Fruit fly (Drosophila melanogaster) whole organism, prepupa: ENCODE results near the gene Cpr76Bc.

Source experiments
- Blimp-1 ChIP-seq: fragments of 200-800 bp; sonication (Bioruptor generic); optimal IDR thresholded peaks from 3 replicates; lab custom pipeline; 2017; ENCODE audit warnings: missing biosample characterization, missing genetic modification characterization, mild to moderate bottlenecking, moderate library complexity, missing genetic modification reagents
- CG10631 ChIP-seq: fragments of 200-800 bp; sonication (Bioruptor generic); optimal IDR thresholded peaks from 2 replicates; lab custom pipeline; 2016; ENCODE audit warnings: missing biosample characterization, missing genetic modification characterization
- CG11902 ChIP-seq: fragments of 200-800 bp; sonication (Bioruptor generic); optimal IDR thresholded peaks from 3 replicates; lab custom pipeline; 2016; ENCODE audit warnings: missing biosample characterization, missing genetic modification characterization
- CG1621 ChIP-seq: fragments of 200-800 bp; sonication (Bioruptor generic); optimal IDR thresholded peaks from 3 replicates; lab custom pipeline; 2018; ENCODE audit warnings: missing biosample characterization, mild to moderate bottlenecking, missing genetic modification characterization
- CG16779 ChIP-seq: fragments of 200-800 bp; sonication (Bioruptor generic); optimal IDR thresholded peaks from 3 replicates; lab custom pipeline; 2017; ENCODE audit warnings: missing biosample characterization, mild to moderate bottlenecking, missing genetic modification characterization
- CG31627 ChIP-seq: fragments of 200-800 bp; sonication (Bioruptor generic); optimal IDR thresholded peaks from 3 replicates; lab custom pipeline; 2016; ENCODE audit warnings: missing biosample characterization, missing genetic modification characterization
- CG32006 ChIP-seq: fragments of 200-800 bp; sonication (Bioruptor generic); optimal IDR thresholded peaks from 3 replicates; lab custom pipeline; 2017; ENCODE audit warnings: missing biosample characterization, mild to moderate bottlenecking, missing genetic modification characterization
- CG6163 ChIP-seq: fragments of 200-800 bp; sonication (Bioruptor generic); IDR thresholded peaks from 3 replicates; pipeline ENCODE4 v1.3.6; 2022; ENCODE audit warnings: missing biosample characterization, missing genetic modification characterization
- CG6808 ChIP-seq: fragments of 200-800 bp; sonication (Bioruptor generic); optimal IDR thresholded peaks from 3 replicates; lab custom pipeline; 2017; ENCODE audit warnings: missing biosample characterization, missing genetic modification characterization, mild to moderate bottlenecking, moderate library complexity, missing genetic modification reagents
- CG7368 ChIP-seq: fragments of 200-800 bp; sonication (Bioruptor generic); optimal IDR thresholded peaks from 3 replicates; lab custom pipeline; 2016; ENCODE audit warnings: missing biosample characterization, missing genetic modification characterization
- CG8319 ChIP-seq: fragments of 200-800 bp; sonication (Bioruptor generic); optimal IDR thresholded peaks from 3 replicates; lab custom pipeline; 2016; ENCODE audit warnings: missing biosample characterization, missing genetic modification characterization
- Eip75B ChIP-seq: fragments of 200-800 bp; sonication (Bioruptor generic); optimal IDR thresholded peaks from 3 replicates; lab custom pipeline; 2016; ENCODE audit warnings: missing biosample characterization, missing genetic modification characterization
- Eip93F ChIP-seq: fragments of 200-800 bp; sonication (Bioruptor generic); optimal IDR thresholded peaks from 2 replicates; lab custom pipeline; 2016; ENCODE audit warnings: missing biosample characterization, mild to moderate bottlenecking, missing genetic modification characterization
- Gug ChIP-seq: fragments of 200-800 bp; sonication (Bioruptor generic); IDR thresholded peaks from 2 replicates; pipeline ENCODE4 v1.3.6; 2022; ENCODE audit warnings: missing biosample characterization, missing genetic modification characterization
- Hr38 ChIP-seq: sonication (Bioruptor generic); optimal IDR thresholded peaks from 2 replicates; lab custom pipeline; 2016; ENCODE audit warnings: missing biosample characterization, missing genetic modification characterization
- Hr4 ChIP-seq: fragments of 200-800 bp; sonication (Bioruptor generic); optimal IDR thresholded peaks from 3 replicates; lab custom pipeline; 2016; ENCODE audit warnings: missing biosample characterization, missing genetic modification characterization
- Smox ChIP-seq: fragments of 200-800 bp; sonication (Bioruptor generic); optimal IDR thresholded peaks from 3 replicates; lab custom pipeline; 2016; ENCODE audit warnings: missing biosample characterization, missing genetic modification characterization
- Sox102F ChIP-seq: fragments of 200-800 bp; sonication (Bioruptor generic); optimal IDR thresholded peaks from 2 replicates; lab custom pipeline; 2016; ENCODE audit warnings: missing biosample characterization, mild to moderate bottlenecking, missing genetic modification characterization
- Sox15 ChIP-seq: fragments of 200-800 bp; sonication (Bioruptor generic); optimal IDR thresholded peaks from 3 replicates; lab custom pipeline; 2016; ENCODE audit warnings: missing biosample characterization, missing genetic modification characterization
- acj6 ChIP-seq: fragments of 200-800 bp; sonication (Bioruptor generic); optimal IDR thresholded peaks from 3 replicates; lab custom pipeline; 2016; ENCODE audit warnings: missing biosample characterization, missing genetic modification characterization
- cyc ChIP-seq: fragments of 200-800 bp; sonication (Bioruptor generic); optimal IDR thresholded peaks from 3 replicates; lab custom pipeline; 2016; ENCODE audit warnings: missing biosample characterization, missing genetic modification characterization
- dsx ChIP-seq: fragments of 200-800 bp; optimal IDR thresholded peaks from 3 replicates; lab custom pipeline; 2019; ENCODE audit warnings: missing biosample characterization, mild to moderate bottlenecking, missing genetic modification characterization, moderate library complexity; ENCODE audit not compliant: poor library complexity, severe bottlenecking
- eg ChIP-seq: fragments of 200-800 bp; sonication (Bioruptor generic); IDR thresholded peaks from 3 replicates; pipeline ENCODE4 v1.3.6; 2022; ENCODE audit warnings: missing biosample characterization, missing genetic modification characterization
- fd59A ChIP-seq: fragments of 200-800 bp; sonication (Bioruptor generic); optimal IDR thresholded peaks from 2 replicates; lab custom pipeline; 2017; ENCODE audit warnings: missing biosample characterization, mild to moderate bottlenecking, missing genetic modification characterization, missing genetic modification reagents
- fkh ChIP-seq: fragments of 200-800 bp; sonication (Bioruptor generic); optimal IDR thresholded peaks from 3 replicates; lab custom pipeline; 2017; ENCODE audit warnings: missing biosample characterization, mild to moderate bottlenecking, missing genetic modification characterization, moderate library complexity
- lz ChIP-seq: fragments of 200-800 bp; sonication (Bioruptor generic); optimal IDR thresholded peaks from 3 replicates; lab custom pipeline; 2016; ENCODE audit warnings: missing biosample characterization, missing genetic modification characterization
- net ChIP-seq: fragments of 200-800 bp; sonication (Bioruptor generic); optimal IDR thresholded peaks from 3 replicates; lab custom pipeline; 2016; ENCODE audit warnings: missing biosample characterization, missing genetic modification characterization
- pdm3 ChIP-seq: fragments of 200-800 bp; sonication (Bioruptor generic); optimal IDR thresholded peaks from 3 replicates; lab custom pipeline; 2016; ENCODE audit warnings: missing biosample characterization, missing genetic modification characterization
- spab ChIP-seq: fragments of 200-800 bp; sonication (Bioruptor generic); optimal IDR thresholded peaks from 2 replicates; lab custom pipeline; 2017; ENCODE audit warnings: missing biosample characterization, mild to moderate bottlenecking, missing genetic modification characterization, missing genetic modification reagents
- ss ChIP-seq, 2 experiments: fragments of 200-800 bp; sonication (Bioruptor generic); optimal IDR thresholded peaks; 2 replicates in 1 of 2; 3 replicates in 1 of 2; lab custom pipeline; 2017 to 2018; ENCODE audit warnings: mild to moderate bottlenecking in 2 of 2, missing biosample characterization in 2 of 2, missing genetic modification characterization in 2 of 2, moderate library complexity in 1 of 2
- topi ChIP-seq: fragments of 200-800 bp; sonication (Bioruptor generic); optimal IDR thresholded peaks from 3 replicates; lab custom pipeline; 2016; ENCODE audit warnings: missing biosample characterization, missing genetic modification characterization

The Cpr76Bc gene

DNA sequence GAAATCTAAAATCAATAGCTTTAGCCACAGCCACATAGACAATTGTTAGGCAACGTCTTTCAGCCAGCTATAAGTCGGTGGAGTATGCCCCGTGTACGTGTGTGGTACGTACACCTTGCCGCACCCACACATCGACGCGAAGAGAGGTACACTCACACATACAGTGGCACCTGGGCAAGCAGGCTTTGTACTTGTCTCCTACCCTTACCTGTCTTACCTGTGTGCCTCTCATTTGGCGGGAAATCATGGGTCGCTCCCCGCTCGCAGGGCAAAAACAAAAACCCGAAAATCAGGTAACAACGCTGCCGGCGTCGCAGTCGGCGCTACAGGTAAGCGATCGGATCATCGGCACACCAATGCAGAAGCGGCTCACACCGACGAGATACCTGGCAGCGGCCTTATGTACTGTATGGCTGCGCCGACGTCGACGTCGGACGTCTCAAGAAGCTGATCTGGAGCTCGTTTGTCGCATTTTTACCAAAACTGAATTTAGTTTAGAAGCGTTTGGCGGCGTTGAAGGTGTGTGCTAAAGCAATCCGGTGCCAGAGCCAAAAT, 41.5 kb downstream of the Cpr76Bc start (continued):
- TF ChIP-seq CG1621 (tag; lab: Kevin White, UChicago) (no peak), CG31627 (no peak)

DNA sequence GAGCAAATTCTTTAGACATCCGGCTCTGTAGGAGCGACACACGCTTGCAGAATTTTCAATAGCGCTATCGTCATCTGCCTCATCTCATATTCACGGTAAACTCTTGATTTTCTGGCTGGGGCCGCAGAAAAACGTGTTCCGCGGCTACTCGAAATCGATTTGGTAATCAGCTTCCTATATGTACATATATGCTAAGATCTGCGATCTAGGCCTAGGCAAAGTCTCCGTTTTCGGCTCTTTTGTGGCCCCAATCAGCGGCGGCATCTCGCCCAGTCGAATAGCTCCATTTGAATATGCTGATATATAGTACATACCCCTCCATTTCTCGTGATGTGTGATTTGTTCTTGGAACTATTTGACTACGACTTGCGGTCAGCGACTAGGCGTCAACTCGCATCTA, 42.3 kb downstream of the Cpr76Bc start:
- TF ChIP-seq CG7368 (GFP tag; lab: Kevin White, UChicago) (no peak), spab (GFP tag; lab: Kevin White, UChicago) (no peak)

DNA sequence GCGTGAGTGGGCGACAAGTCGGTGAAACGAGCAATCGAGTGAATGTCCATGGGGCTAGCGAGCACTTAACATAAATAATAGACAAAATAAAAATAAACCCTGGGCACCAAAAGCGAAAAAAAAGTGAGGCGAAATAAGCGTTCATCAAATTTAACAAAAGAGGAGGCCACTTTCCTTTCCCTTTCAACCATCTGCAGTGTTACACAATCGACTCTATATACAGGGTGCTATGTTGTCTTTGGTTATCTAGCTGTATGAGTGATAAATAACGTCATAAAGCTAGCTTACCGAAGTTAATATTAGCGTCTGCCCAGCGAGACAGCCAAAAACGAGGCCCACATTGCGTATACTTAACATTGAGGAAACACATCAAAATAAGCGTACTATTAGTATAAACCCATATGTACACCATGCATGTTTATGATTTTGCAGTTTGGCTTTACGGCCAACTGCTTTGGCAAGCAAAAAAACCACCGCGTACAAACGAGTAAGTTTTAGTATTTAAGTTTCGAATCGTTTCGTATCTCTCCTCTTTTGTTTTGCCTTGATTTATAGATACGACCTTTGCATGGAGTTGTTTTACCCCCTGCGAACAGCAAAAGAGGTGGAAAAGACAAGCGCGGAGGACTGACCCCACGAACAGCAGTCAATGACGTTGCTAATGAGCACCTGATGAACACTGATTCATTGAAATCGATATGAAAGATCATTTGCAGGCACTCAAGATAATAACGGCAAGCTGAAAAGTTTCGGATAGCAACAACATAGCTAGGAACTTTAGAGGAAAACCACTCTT, 44.4 kb downstream of the Cpr76Bc start:
- TF ChIP-seq Hr38 (GFP tag; lab: Kevin White, UChicago) (no peak), Sox15 (GFP tag; lab: Kevin White, UChicago) (no peak), dsx (GFP tag; lab: Kevin White, UChicago) (no peak), CG8319 (GFP tag; lab: Kevin White, UChicago) (no peak), Eip93F (no peak), Eip75B (GFP tag; lab: Kevin White, UChicago) (no peak), topi (GFP tag; lab: Kevin White, UChicago) (no peak), pdm3 (GFP tag; lab: Kevin White, UChicago) (no peak), CG31627 (no peak), Hr4 (no peak), fd59A (GFP tag; lab: Kevin White, UChicago) (no peak), cyc (GFP tag; lab: Kevin White, UChicago) (no peak), CG7368 (GFP tag; lab: Kevin White, UChicago) (no peak), net (GFP tag; lab: Kevin White, UChicago) (no peak), acj6 (GFP tag; lab: Kevin White, UChicago) (no peak), CG6163 (no peak), fkh (GFP tag; lab: Kevin White, UChicago) (no peak)

DNA sequence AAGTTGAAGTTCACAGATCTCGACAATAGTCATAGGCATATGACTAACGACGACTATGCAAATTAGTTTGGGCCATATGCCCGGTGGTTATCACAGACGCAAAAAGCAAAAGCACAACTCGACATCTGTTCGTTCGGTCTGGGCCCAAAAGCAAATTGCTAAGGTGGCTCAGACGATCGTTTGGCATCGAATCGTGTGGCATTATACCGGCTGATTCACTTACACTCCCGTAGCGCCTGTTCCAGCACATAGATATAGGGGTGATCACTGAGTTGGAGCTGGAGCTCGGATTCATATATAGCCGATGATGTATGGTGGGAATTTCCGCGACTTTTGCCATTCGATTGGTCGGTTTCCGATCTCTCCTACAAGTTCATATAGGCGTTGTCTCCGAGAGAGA, 45.4 kb downstream of the Cpr76Bc start:
- TF ChIP-seq spab (GFP tag; lab: Kevin White, UChicago) (no peak), pdm3 (GFP tag; lab: Kevin White, UChicago) (no peak), Eip93F (no peak), Smox (no peak), Hr38 (GFP tag; lab: Kevin White, UChicago) (no peak), Gug (no peak), CG11902 (GFP tag; lab: Kevin White, UChicago) (no peak), CG31627 (no peak), CG16779 (no peak), Sox102F (no peak), CG32006 (GFP tag; lab: Kevin White, UChicago) (no peak)

DNA sequence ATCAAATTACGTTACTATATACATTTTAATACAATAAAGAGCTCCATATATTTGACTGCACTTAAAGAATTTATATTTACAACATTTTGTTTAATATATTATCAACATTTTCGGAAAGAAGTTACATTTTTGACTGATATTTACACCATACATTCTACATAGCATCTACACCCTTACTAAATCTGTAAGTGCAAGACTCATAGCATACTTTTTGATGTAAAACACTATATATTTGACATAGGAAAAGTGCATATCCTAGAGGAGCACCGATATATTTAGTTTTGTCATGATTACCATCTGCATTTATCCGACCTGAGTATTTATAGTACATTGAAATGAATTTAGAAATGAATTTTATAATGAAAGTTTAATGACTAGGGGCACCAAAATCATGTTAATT, 48.3 kb downstream of the Cpr76Bc start:
- no peak for TF ChIP-seq CG11902 (GFP tag; lab: Kevin White, UChicago)
- TF ChIP-seq CG10631 (GFP tag; lab: Kevin White, UChicago), result no peak
- TF ChIP-seq eg (GFP tag; lab: Robert Waterston, UW), result no peak
- no peak for TF ChIP-seq CG1621 (tag; lab: Kevin White, UChicago)
- no peak for TF ChIP-seq Hr38 (GFP tag; lab: Kevin White, UChicago)
- no peak for TF ChIP-seq net (GFP tag; lab: Kevin White, UChicago)
- TF ChIP-seq ss (GFP tag; optimal IDR thresholded peaks at IDR 0.05; lab: Kevin White, UChicago), result no peak
- no peak for TF ChIP-seq pdm3 (GFP tag; lab: Kevin White, UChicago)
- no peak for TF ChIP-seq CG6808 (GFP tag; lab: Kevin White, UChicago)
- no peak for TF ChIP-seq Blimp-1
- TF ChIP-seq lz (GFP tag; lab: Kevin White, UChicago), result no peak
- TF ChIP-seq fd59A (GFP tag; lab: Kevin White, UChicago), result no peak
